Fruit fly (Drosophila melanogaster) whole organism, embryonic: ENCODE data around the gene Mtr3.

Experiments used
- ATbp ChIP-seq: fragments of 200-800 bp; sonication (Bioruptor generic); optimal IDR thresholded peaks from 2 replicates; lab custom pipeline; 2017; ENCODE audit warnings: missing biosample characterization, mild to moderate bottlenecking, missing genetic modification characterization, missing genetic modification reagents
- Bdp1 ChIP-seq: fragments of 200-800 bp; sonication (Bioruptor generic); optimal IDR thresholded peaks from 3 replicates; lab custom pipeline; 2016; ENCODE audit warnings: missing biosample characterization, missing genetic modification characterization
- BtbVII ChIP-seq: fragments of 200-800 bp; sonication (Bioruptor generic); optimal IDR thresholded peaks from 3 replicates; lab custom pipeline; 2017; ENCODE audit warnings: missing biosample characterization, mild to moderate bottlenecking, missing genetic modification characterization
- C15 ChIP-seq: fragments of 200-800 bp; sonication (Bioruptor generic); IDR thresholded peaks from 3 replicates; pipeline ENCODE4 v1.3.6; 2022; ENCODE audit warnings: missing biosample characterization, missing genetic modification characterization
- CG1024 ChIP-seq: fragments of 200-800 bp; sonication (Bioruptor generic); IDR thresholded peaks from 2 replicates; pipeline ENCODE4 v1.3.6; 2022; ENCODE audit warnings: missing biosample characterization, missing genetic modification characterization
- CG10274 ChIP-seq: fragments of 200-800 bp; sonication (Bioruptor generic); optimal IDR thresholded peaks from 3 replicates; lab custom pipeline; 2017; ENCODE audit warnings: missing biosample characterization, mild to moderate bottlenecking, missing genetic modification characterization
- CG11247 ChIP-seq: fragments of 200-800 bp; sonication (Bioruptor generic); IDR thresholded peaks from 2 replicates; pipeline ENCODE4 v1.3.6; 2022; ENCODE audit warnings: missing biosample characterization, missing genetic modification characterization
- CG13123 ChIP-seq: fragments of 200-800 bp; sonication (Bioruptor generic); optimal IDR thresholded peaks from 2 replicates; lab custom pipeline; 2016; ENCODE audit warnings: missing biosample characterization, missing genetic modification characterization
- CG14050 ChIP-seq: fragments of 200-800 bp; sonication (Bioruptor generic); IDR thresholded peaks from 3 replicates; pipeline ENCODE4 v1.3.6; 2022; ENCODE audit warnings: missing biosample characterization, missing genetic modification characterization
- CG14860 ChIP-seq: fragments of 200-800 bp; sonication (Bioruptor generic); IDR thresholded peaks from 3 replicates; pipeline ENCODE4 v1.3.6; 2022; ENCODE audit warnings: missing biosample characterization, missing genetic modification characterization; ENCODE audit not compliant: partially characterized antibody
- CG1529 ChIP-seq: fragments of 200-800 bp; sonication (Bioruptor generic); optimal IDR thresholded peaks from 3 replicates; lab custom pipeline; 2018; ENCODE audit warnings: missing biosample characterization, missing genetic modification characterization
- CG15696 ChIP-seq: fragments of 200-800 bp; sonication (Bioruptor generic); optimal IDR thresholded peaks from 2 replicates; lab custom pipeline; 2019; ENCODE audit warnings: missing biosample characterization, mild to moderate bottlenecking, missing genetic modification characterization, moderate library complexity
- CG2116 ChIP-seq: fragments of 200-800 bp; sonication (Bioruptor generic); optimal IDR thresholded peaks from 3 replicates; lab custom pipeline; 2018; ENCODE audit warnings: missing biosample characterization, mild to moderate bottlenecking, missing genetic modification characterization
- CG2199 ChIP-seq: fragments of 200-800 bp; sonication (Bioruptor generic); IDR thresholded peaks from 3 replicates; pipeline ENCODE4 v1.3.6; 2022; ENCODE audit warnings: missing biosample characterization, missing genetic modification characterization
- CG43689 ChIP-seq: fragments of 200-800 bp; sonication (Bioruptor generic); IDR thresholded peaks from 2 replicates; pipeline ENCODE4 v1.3.6; 2022; ENCODE audit warnings: missing biosample characterization, missing genetic modification characterization
- CG6813 ChIP-seq: fragments of 200-800 bp; sonication (Bioruptor generic); optimal IDR thresholded peaks from 2 replicates; lab custom pipeline; 2017; ENCODE audit warnings: missing biosample characterization, missing genetic modification characterization, mild to moderate bottlenecking, moderate library complexity, missing genetic modification reagents
- CG7372 ChIP-seq: fragments of 200-800 bp; sonication (Bioruptor generic); IDR thresholded peaks from 2 replicates; pipeline ENCODE4 v1.3.6; 2022; ENCODE audit warnings: missing biosample characterization, missing genetic modification characterization
- CG9215 ChIP-seq: fragments of 200-800 bp; sonication (Bioruptor generic); IDR thresholded peaks from 2 replicates; pipeline ENCODE4 v1.3.6; 2022; ENCODE audit warnings: missing biosample characterization, missing genetic modification characterization
- CG9727 ChIP-seq: fragments of 200-800 bp; sonication (Bioruptor generic); optimal IDR thresholded peaks from 3 replicates; lab custom pipeline; 2017; ENCODE audit warnings: missing biosample characterization, mild to moderate bottlenecking, missing genetic modification characterization
- CG9817 ChIP-seq: fragments of 200-800 bp; sonication (Bioruptor generic); optimal IDR thresholded peaks from 2 replicates; lab custom pipeline; 2018; ENCODE audit warnings: missing biosample characterization, mild to moderate bottlenecking, missing genetic modification characterization, moderate library complexity
- CkIIα-i1 ChIP-seq: fragments of 200-800 bp; sonication (Bioruptor generic); IDR thresholded peaks from 2 replicates; pipeline ENCODE4 v1.3.6; 2022; ENCODE audit warnings: missing biosample characterization, missing genetic modification characterization
- D19B ChIP-seq: fragments of 200-800 bp; sonication (Bioruptor generic); optimal IDR thresholded peaks from 2 replicates; lab custom pipeline; 2017; ENCODE audit warnings: missing biosample characterization, mild to moderate bottlenecking, missing genetic modification characterization
- Gsc ChIP-seq: fragments of 200-800 bp; sonication (Bioruptor generic); IDR thresholded peaks from 2 replicates; pipeline ENCODE4 v1.3.6; 2022; ENCODE audit warnings: missing biosample characterization, missing genetic modification characterization
- Lim3 ChIP-seq: fragments of 200-800 bp; sonication (Bioruptor generic); IDR thresholded peaks from 2 replicates; pipeline ENCODE4 v1.3.6; 2022; ENCODE audit warnings: missing biosample characterization, missing genetic modification characterization
- MBD-R2 ChIP-seq: fragments of 200-800 bp; sonication (Bioruptor generic); IDR thresholded peaks from 2 replicates; pipeline ENCODE4 v1.3.6; 2022; ENCODE audit warnings: missing biosample characterization, missing genetic modification characterization
- Mad ChIP-seq: fragments of 200-800 bp; sonication (Bioruptor generic); optimal IDR thresholded peaks from 2 replicates; lab custom pipeline; 2016; ENCODE audit warnings: missing biosample characterization, missing genetic modification characterization
- Mes4 ChIP-seq: fragments of 200-800 bp; sonication (Bioruptor generic); optimal IDR thresholded peaks from 2 replicates; lab custom pipeline; 2016; ENCODE audit warnings: missing biosample characterization, missing genetic modification characterization
- Tbp ChIP-seq: fragments of >200 bp; optimal IDR thresholded peaks from 2 replicates; lab custom pipeline; 2018; ENCODE audit warnings: missing biosample characterization, missing genetic modification characterization
- Usf ChIP-seq: fragments of 200-800 bp; sonication (Bioruptor generic); optimal IDR thresholded peaks from 2 replicates; lab custom pipeline; 2017; ENCODE audit warnings: missing genotype, missing biosample characterization, missing genetic modification characterization
- Vsx1 ChIP-seq: fragments of 200-800 bp; sonication (Bioruptor generic); optimal IDR thresholded peaks from 2 replicates; lab custom pipeline; 2017; ENCODE audit warnings: missing biosample characterization, mild to moderate bottlenecking, missing genetic modification characterization, missing genetic modification reagents
- abd-A ChIP-seq: fragments of 200-800 bp; sonication (Bioruptor generic); optimal IDR thresholded peaks from 3 replicates; lab custom pipeline; 2019; ENCODE audit warnings: missing biosample characterization, mild to moderate bottlenecking, missing genetic modification characterization, moderate library complexity
- al ChIP-seq: fragments of 200-800 bp; sonication (Bioruptor generic); IDR thresholded peaks from 2 replicates; pipeline ENCODE4 v1.3.6; 2022; ENCODE audit warnings: missing biosample characterization, missing genetic modification characterization
- ap ChIP-seq: fragments of 200-800 bp; sonication (Bioruptor generic); IDR thresholded peaks from 2 replicates; pipeline ENCODE4 v1.3.6; 2022; ENCODE audit warnings: missing biosample characterization, missing genetic modification characterization
- bbx ChIP-seq: fragments of 200-800 bp; sonication (Bioruptor generic); IDR thresholded peaks from 2 replicates; pipeline ENCODE4 v1.3.6; 2022; ENCODE audit warnings: missing biosample characterization, missing genetic modification characterization; ENCODE audit not compliant: partially characterized antibody
- bcd ChIP-seq: fragments of 200-800 bp; sonication (Bioruptor generic); optimal IDR thresholded peaks from 2 replicates; lab custom pipeline; 2017; ENCODE audit warnings: missing biosample characterization, mild to moderate bottlenecking, missing genetic modification characterization
- br ChIP-seq: fragments of >200 bp; optimal IDR thresholded peaks from 2 replicates; lab custom pipeline; 2017
- cg ChIP-seq: fragments of 200-800 bp; sonication (Bioruptor generic); optimal IDR thresholded peaks from 3 replicates; lab custom pipeline; 2019; ENCODE audit warnings: missing biosample characterization, mild to moderate bottlenecking, missing genetic modification characterization, moderate library complexity
- dpn ChIP-seq, 2 experiments: fragments of 200-800 bp; sonication (Bioruptor generic); optimal IDR thresholded peaks; 3 replicates each; lab custom pipeline; 2016; ENCODE audit warnings: missing biosample characterization in 2 of 2, missing genetic modification characterization in 2 of 2
- fd102C ChIP-seq: fragments of 200-800 bp; sonication (Bioruptor generic); optimal IDR thresholded peaks from 2 replicates; lab custom pipeline; 2018; ENCODE audit warnings: missing biosample characterization, mild to moderate bottlenecking, missing genetic modification characterization, moderate library complexity
- gt ChIP-seq: fragments of 200-800 bp; sonication (Bioruptor generic); IDR thresholded peaks from 2 replicates; pipeline ENCODE4 v1.3.6; 2022; ENCODE audit warnings: missing biosample characterization, missing genetic modification characterization
- hb ChIP-seq: fragments of 200-800 bp; sonication (Bioruptor generic); IDR thresholded peaks from 3 replicates; pipeline ENCODE4 v1.3.6; 2022; ENCODE audit warnings: missing biosample characterization, missing genetic modification characterization; ENCODE audit not compliant: partially characterized antibody
- hth ChIP-seq: fragments of >200 bp; optimal IDR thresholded peaks from 2 replicates; lab custom pipeline; 2017; ENCODE audit warnings: inconsistent platforms
- ind ChIP-seq: fragments of 200-800 bp; sonication (Bioruptor generic); optimal IDR thresholded peaks from 3 replicates; lab custom pipeline; 2016; ENCODE audit warnings: missing biosample characterization, missing genetic modification characterization
- kni ChIP-seq: fragments of 200-800 bp; sonication (Bioruptor generic); optimal IDR thresholded peaks from 3 replicates; lab custom pipeline; 2017; ENCODE audit warnings: mild to moderate bottlenecking, missing biosample characterization, missing genetic modification reagents, missing genetic modification characterization
- lola ChIP-seq, 3 experiments: fragments of >200 bp in 2 of 3; fragments of 200-800 bp in 1 of 3; sonication (Bioruptor generic) in 1 of 3; optimal IDR thresholded peaks; 2 replicates each; lab custom pipeline; 2017 to 2019; ENCODE audit warnings: missing biosample characterization in 3 of 3, missing genetic modification characterization in 3 of 3, mild to moderate bottlenecking in 1 of 3, moderate library complexity in 1 of 3
- onecut ChIP-seq: fragments of 200-800 bp; sonication (Bioruptor generic); IDR thresholded peaks from 2 replicates; pipeline ENCODE4 v1.3.6; 2022; ENCODE audit warnings: missing biosample characterization, missing genetic modification characterization
- otp ChIP-seq: fragments of 200-800 bp; sonication (Bioruptor generic); IDR thresholded peaks from 3 replicates; pipeline ENCODE4, ENCODE4 v1.3.6; 2022; ENCODE audit warnings: missing biosample characterization, missing genetic modification characterization
- sens-2 ChIP-seq: fragments of 200-800 bp; sonication (Bioruptor generic); IDR thresholded peaks from 2 replicates; pipeline ENCODE4 v1.3.6; 2022; ENCODE audit warnings: missing biosample characterization, missing genetic modification characterization
- seq ChIP-seq: fragments of 200-800 bp; sonication (Bioruptor generic); IDR thresholded peaks from 2 replicates; pipeline ENCODE4 v1.3.6; 2022; ENCODE audit warnings: missing biosample characterization, missing genetic modification characterization
- sim ChIP-seq: fragments of 200-800 bp; sonication (Bioruptor generic); IDR thresholded peaks from 2 replicates; pipeline ENCODE4 v1.3.6; 2022; ENCODE audit warnings: missing biosample characterization, missing genetic modification characterization
- sisA ChIP-seq: fragments of 200-800 bp; sonication (Bioruptor generic); IDR thresholded peaks from 2 replicates; pipeline ENCODE4 v1.3.6; 2022; ENCODE audit warnings: missing biosample characterization, missing genetic modification characterization
- vvl ChIP-seq: fragments of 200-800 bp; sonication (Bioruptor generic); IDR thresholded peaks from 2 replicates; pipeline ENCODE4 v1.3.6; 2022; ENCODE audit warnings: missing biosample characterization, missing genetic modification characterization
- zen ChIP-seq: fragments of 200-800 bp; sonication (Bioruptor generic); optimal IDR thresholded peaks from 3 replicates; lab custom pipeline; 2018; ENCODE audit warnings: missing biosample characterization, mild to moderate bottlenecking, missing genetic modification characterization, moderate library complexity

Gene Mtr3

dm6 chr3L:19872465-19872883 lies 41.0 kb downstream of the Mtr3 start (continued):
- TF ChIP-seq CG7372 (GFP tag; lab: Robert Waterston, UW) = no peak
- TF ChIP-seq otp (GFP tag; lab: Robert Waterston, UW) = 0 out of 3 replicates have a peak, but pooled peaks have one; percentile 8
- no peak for TF ChIP-seq Usf
- TF ChIP-seq bbx (GFP tag; lab: Robert Waterston, UW) = peak; percentile 15; the same call in 1 of the 2 replicates
- no peak for TF ChIP-seq CG2116 (GFP tag; lab: Kevin White, UChicago)
- TF ChIP-seq hb (GFP tag; lab: Robert Waterston, UW) = 0 out of 3 replicates have a peak, but pooled peaks have one; percentile 37
- TF ChIP-seq Mes4 (GFP tag; lab: Kevin White, UChicago) = no peak
- peak; percentile 94 for TF ChIP-seq Vsx1 (GFP tag; lab: Kevin White, UChicago)
- no peak for TF ChIP-seq ap (GFP tag; lab: Robert Waterston, UW)
- no peak for TF ChIP-seq al
- TF ChIP-seq CG2199 (GFP tag; lab: Robert Waterston, UW) = 0 out of 3 replicates have a peak, but pooled peaks have one; percentile 49
- no peak for TF ChIP-seq CG1024 (GFP tag; lab: Robert Waterston, UW)
- no peak for TF ChIP-seq sisA (GFP tag; lab: Robert Waterston, UW)
- TF ChIP-seq gt (GFP tag; lab: Robert Waterston, UW) = no peak
- TF ChIP-seq br = no peak
- no peak for TF ChIP-seq CG14050 (GFP tag; lab: Robert Waterston, UW)
- no peak for TF ChIP-seq cg
- no peak for TF ChIP-seq sens-2
- no peak for TF ChIP-seq Lim3 (GFP tag; lab: Robert Waterston, UW)
- no peak for TF ChIP-seq Gsc (GFP tag; lab: Robert Waterston, UW)
- no peak for TF ChIP-seq ATbp (GFP tag; lab: Kevin White, UChicago)
- no peak for TF ChIP-seq lola (GFP tag; optimal IDR thresholded peaks at IDR 0.05; lab: Kevin White, UChicago)
- TF ChIP-seq BtbVII (GFP tag; lab: Kevin White, UChicago) = no peak
- TF ChIP-seq onecut (GFP tag; lab: Robert Waterston, UW) = no peak
- no peak for TF ChIP-seq CG14860
- TF ChIP-seq Tbp = no peak
- TF ChIP-seq kni (GFP tag; lab: Kevin White, UChicago) = no peak
- TF ChIP-seq ind (GFP tag; lab: Kevin White, UChicago) = no peak
- TF ChIP-seq C15 = no peak
- TF ChIP-seq CG10274 = no peak
- TF ChIP-seq seq (GFP tag; lab: Robert Waterston, UW) = 0 out of 2 replicates have a peak, but pooled peaks have one; percentile 22
- TF ChIP-seq CG43689 (GFP tag; lab: Robert Waterston, UW) = no peak
- TF ChIP-seq abd-A (tag; lab: Kevin White, UChicago) = no peak
- no peak for TF ChIP-seq sim
- TF ChIP-seq fd102C (GFP tag; lab: Kevin White, UChicago) = no peak
- no peak for TF ChIP-seq D19B (GFP tag; lab: Kevin White, UChicago)
- no peak for TF ChIP-seq dpn (GFP tag; optimal IDR thresholded peaks at IDR 0.05; lab: Kevin White, UChicago)
- no peak for TF ChIP-seq vvl (GFP tag; lab: Robert Waterston, UW)
- no peak for TF ChIP-seq CG13123
- TF ChIP-seq CG15696 (tag; lab: Kevin White, UChicago) = no peak
- no peak for TF ChIP-seq bcd (GFP tag; lab: Kevin White, UChicago)
- no peak for TF ChIP-seq CG6813
- no peak for TF ChIP-seq CG9727 (GFP tag; lab: Kevin White, UChicago)
- no peak for TF ChIP-seq CG11247
- TF ChIP-seq CG1529 = no peak
- no peak for TF ChIP-seq hth (lab: Kevin White, UChicago)
- no peak for TF ChIP-seq Mad (GFP tag; lab: Kevin White, UChicago)
- TF ChIP-seq CG9817 (tag; lab: Kevin White, UChicago) = no peak
- TF ChIP-seq CkIIα-i1 (GFP tag; lab: Robert Waterston, UW) = no peak
- TF ChIP-seq CG9215 (GFP tag; lab: Robert Waterston, UW) = no peak
- no peak for TF ChIP-seq zen (tag; lab: Kevin White, UChicago)
- no peak for TF ChIP-seq MBD-R2 (GFP tag; lab: Robert Waterston, UW)
- TF ChIP-seq Bdp1 = no peak
